Fruit fly (Drosophila melanogaster) whole organism, wandering third instar larva: ENCODE results near the gene Dd.
A peak's percentile ranks its signal among the peaks of the same experiment; 100 is the strongest.

Experiments
- Abd-B ChIP-seq: fragments of >200 bp; optimal IDR thresholded peaks from 2 replicates; lab custom pipeline; 2017; ENCODE audit warnings: missing biosample characterization, missing genetic modification characterization
- Dfd ChIP-seq: fragments of >200 bp; optimal IDR thresholded peaks from 2 replicates; lab custom pipeline; 2017; ENCODE audit warnings: missing biosample characterization, missing genetic modification characterization
- OdsH ChIP-seq: fragments of 200-800 bp; sonication (Bioruptor generic); optimal IDR thresholded peaks from 2 replicates; lab custom pipeline; 2016; ENCODE audit warnings: missing biosample characterization, mild to moderate bottlenecking, missing genetic modification characterization
- dmrt93B ChIP-seq: fragments of 200-800 bp; sonication (Bioruptor generic); optimal IDR thresholded peaks from 2 replicates; lab custom pipeline; 2018; ENCODE audit warnings: missing biosample characterization, mild to moderate bottlenecking, missing genetic modification characterization
- lola ChIP-seq: fragments of >200 bp; optimal IDR thresholded peaks from 2 replicates; lab custom pipeline; 2017; ENCODE audit warnings: missing biosample characterization, missing genetic modification characterization
- pan ChIP-seq: fragments of >200 bp; optimal IDR thresholded peaks from 2 replicates; lab custom pipeline; 2017
- psq ChIP-seq: fragments of 200-800 bp; sonication (Bioruptor generic); optimal IDR thresholded peaks from 3 replicates; lab custom pipeline; 2017; ENCODE audit warnings: missing biosample characterization, mild to moderate bottlenecking, missing genetic modification characterization, moderate library complexity
- usp ChIP-seq: fragments of >200 bp; optimal IDR thresholded peaks from 2 replicates; lab custom pipeline; 2017; ENCODE audit warnings: missing biosample characterization, missing genetic modification characterization
- woc ChIP-seq: sonication (Bioruptor generic); optimal IDR thresholded peaks from 2 replicates; lab custom pipeline; 2016; ENCODE audit warnings: missing biosample characterization, mild to moderate bottlenecking, missing genetic modification characterization

DNA sequence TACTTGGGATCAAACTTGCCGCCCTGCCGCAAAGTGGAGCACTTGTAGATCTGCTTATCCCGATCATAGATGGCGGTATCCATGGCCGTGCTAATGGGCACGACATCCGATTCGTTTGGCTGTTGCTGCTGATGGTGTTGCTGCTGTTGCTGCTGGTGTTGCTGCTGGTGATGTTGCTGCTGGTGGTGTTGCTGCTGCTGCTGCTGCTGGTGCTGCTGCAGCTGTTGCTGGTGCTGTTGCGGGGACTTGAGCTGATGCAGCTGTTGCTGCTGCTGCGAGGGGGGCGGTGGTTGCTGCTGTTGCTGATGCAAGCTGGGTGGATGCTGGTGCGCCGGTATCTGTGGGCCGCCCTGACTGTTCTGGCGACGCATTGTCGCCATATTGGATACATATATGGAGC, 9.3 kb upstream of the Dd start:
- TF ChIP-seq woc (GFP tag; lab: Kevin White, UChicago): no peak
- peak; percentile 93 for TF ChIP-seq Dfd (GFP tag; lab: Kevin White, UChicago)
- TF ChIP-seq Abd-B (GFP tag; lab: Kevin White, UChicago): no peak
- no peak for TF ChIP-seq pan (lab: Kevin White, UChicago)
- no peak for TF ChIP-seq lola
- TF ChIP-seq psq: no peak
- no peak for TF ChIP-seq usp (GFP tag; lab: Kevin White, UChicago)
- TF ChIP-seq OdsH: no peak
- no peak for TF ChIP-seq dmrt93B (GFP tag; lab: Kevin White, UChicago)
